Fruit fly (Drosophila melanogaster) whole organism, adult: ENCODE measurements around the gene CG15414.

ENCODE experiments used
- CG11617 ChIP-seq: fragments of 200-800 bp; sonication (Bioruptor generic); optimal IDR thresholded peaks from 2 replicates; lab custom pipeline; 2017; ENCODE audit warnings: mild to moderate bottlenecking, missing biosample characterization, missing genetic modification reagents, missing genetic modification characterization
- CG12768 ChIP-seq: fragments of 200-800 bp; sonication (Bioruptor generic); optimal IDR thresholded peaks from 2 replicates; lab custom pipeline; 2017; ENCODE audit warnings: missing biosample characterization, missing genetic modification characterization, mild to moderate bottlenecking, moderate library complexity, missing genetic modification reagents
- CG14711 ChIP-seq: fragments of 200-800 bp; sonication (Bioruptor generic); optimal IDR thresholded peaks from 2 replicates; lab custom pipeline; 2018; ENCODE audit warnings: missing biosample characterization, mild to moderate bottlenecking, missing genetic modification characterization, moderate library complexity
- CG1620 ChIP-seq: fragments of 200-800 bp; sonication (Bioruptor generic); optimal IDR thresholded peaks from 2 replicates; lab custom pipeline; 2016; ENCODE audit warnings: missing biosample characterization, missing genetic modification characterization
- CG33017 ChIP-seq: fragments of 200-800 bp; sonication (Bioruptor generic); optimal IDR thresholded peaks from 2 replicates; lab custom pipeline; 2018; ENCODE audit warnings: missing biosample characterization, mild to moderate bottlenecking, missing genetic modification characterization, moderate library complexity
- CG5204 ChIP-seq: fragments of 200-800 bp; sonication (Bioruptor generic); optimal IDR thresholded peaks from 2 replicates; lab custom pipeline; 2016; ENCODE audit warnings: missing biosample characterization, missing genetic modification characterization
- CG7045 ChIP-seq: fragments of 200-800 bp; sonication (Bioruptor generic); optimal IDR thresholded peaks from 2 replicates; lab custom pipeline; 2017; ENCODE audit warnings: missing biosample characterization, mild to moderate bottlenecking, missing genetic modification characterization
- CG7101 ChIP-seq: fragments of 200-800 bp; sonication (Bioruptor generic); optimal IDR thresholded peaks from 2 replicates; lab custom pipeline; 2018; ENCODE audit warnings: missing biosample characterization, mild to moderate bottlenecking, missing genetic modification characterization, moderate library complexity
- Clk ChIP-seq: fragments of 200-800 bp; sonication (Bioruptor generic); optimal IDR thresholded peaks from 2 replicates; lab custom pipeline; 2017; ENCODE audit warnings: missing biosample characterization, missing genetic modification characterization
- Crg-1 ChIP-seq: fragments of 200-800 bp; sonication (Bioruptor generic); optimal IDR thresholded peaks from 2 replicates; lab custom pipeline; 2016; ENCODE audit warnings: missing biosample characterization, missing genetic modification characterization
- Hr96 ChIP-seq: fragments of 200-800 bp; sonication (Bioruptor generic); optimal IDR thresholded peaks from 2 replicates; lab custom pipeline; 2016; ENCODE audit warnings: missing biosample characterization, missing genetic modification characterization
- Mnt ChIP-seq: fragments of 200-800 bp; sonication (Bioruptor generic); optimal IDR thresholded peaks from 2 replicates; lab custom pipeline; 2016; ENCODE audit warnings: missing biosample characterization, mild to moderate bottlenecking, missing genetic modification characterization
- bab1 ChIP-seq: fragments of 200-800 bp; sonication (Bioruptor generic); optimal IDR thresholded peaks from 3 replicates; lab custom pipeline; 2019; ENCODE audit warnings: missing biosample characterization, mild to moderate bottlenecking, missing genetic modification characterization, moderate library complexity
- cic ChIP-seq: fragments of 200-800 bp; sonication (Bioruptor generic); optimal IDR thresholded peaks from 2 replicates; lab custom pipeline; 2017; ENCODE audit warnings: missing biosample characterization, mild to moderate bottlenecking, missing genetic modification characterization, moderate library complexity
- cnc ChIP-seq, 2 experiments: fragments of >200 bp; optimal IDR thresholded peaks; 2 replicates each; lab custom pipeline; 2017
- kay ChIP-seq: fragments of 200-800 bp; sonication (Bioruptor generic); peaks from one replicate; lab custom pipeline; 2016; ENCODE audit warnings: missing biosample characterization, missing genetic modification characterization, borderline replicate concordance
- ovo ChIP-seq: fragments of 200-800 bp; sonication (Bioruptor generic); optimal IDR thresholded peaks from 2 replicates; lab custom pipeline; 2016; ENCODE audit warnings: missing biosample characterization, missing genetic modification characterization
- pad ChIP-seq: fragments of 200-800 bp; sonication (Bioruptor generic); optimal IDR thresholded peaks from 3 replicates; lab custom pipeline; 2017; ENCODE audit warnings: missing biosample characterization, missing genetic modification characterization, mild to moderate bottlenecking, moderate library complexity, missing genetic modification reagents
- tj ChIP-seq: fragments of 200-800 bp; sonication (Bioruptor generic); optimal IDR thresholded peaks from 3 replicates; lab custom pipeline; 2017; ENCODE audit warnings: missing biosample characterization, mild to moderate bottlenecking, missing genetic modification characterization, moderate library complexity
- toe ChIP-seq: fragments of 200-800 bp; sonication (Bioruptor generic); optimal IDR thresholded peaks from 2 replicates; lab custom pipeline; 2016; ENCODE audit warnings: missing biosample characterization, missing genetic modification characterization

CG15414 gene

DNA sequence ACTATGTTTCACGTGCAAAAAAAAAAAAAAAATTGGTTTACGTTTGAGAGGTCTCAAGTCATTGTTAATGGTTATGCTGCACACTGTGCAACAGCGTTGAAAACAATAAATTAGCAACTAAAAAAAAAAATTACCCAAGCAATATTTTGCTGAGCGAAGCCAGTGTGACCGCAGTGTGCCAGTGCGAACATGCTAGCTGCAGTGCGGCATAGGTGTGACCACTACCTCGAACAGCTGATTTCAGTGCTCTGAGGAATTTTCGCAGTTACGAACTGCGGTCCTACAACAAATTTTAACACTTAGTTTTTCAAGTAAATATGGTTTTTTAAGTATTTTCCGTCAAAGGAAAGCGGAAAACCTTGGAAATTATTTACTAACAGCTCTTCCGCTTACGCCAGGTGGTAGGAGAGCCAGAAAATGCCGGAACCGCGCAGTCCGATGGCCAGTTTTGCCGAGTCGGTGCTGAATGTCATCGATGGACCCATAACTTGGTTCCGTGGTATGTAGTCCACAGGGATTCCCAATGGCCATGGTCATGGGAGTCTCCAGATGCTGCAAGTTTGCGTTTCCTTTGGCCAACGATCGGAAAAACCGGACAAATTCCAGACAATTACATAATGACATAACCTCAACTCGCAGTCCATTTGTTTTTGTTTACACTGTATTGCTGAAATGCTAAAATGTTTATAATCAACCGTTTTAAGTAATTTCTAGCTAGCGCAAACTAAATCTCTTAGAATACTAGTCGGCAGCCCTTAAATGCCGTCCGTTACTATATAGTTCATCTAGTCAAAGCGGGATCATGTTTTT is 24.7 kb downstream of the CG15414 start, which contains the start of the genes msl-2 and ND-PDSW:
msl-2 (minus strand) TSS at position 195 of the 810 bp plus-strand sequence.
ND-PDSW (plus strand) TSS at position 240 of the 810 bp plus-strand sequence.
- peak; percentile 32 for TF ChIP-seq Mnt (GFP tag; lab: Kevin White, UChicago)
- peak; percentile 27 for TF ChIP-seq tj
- no peak for TF ChIP-seq CG12768

- no peak for TF ChIP-seq cnc (optimal IDR thresholded peaks at IDR 0.05; lab: Kevin White, UChicago)
- no peak for TF ChIP-seq tj
- no peak for TF ChIP-seq ovo (GFP tag; lab: Kevin White, UChicago)
- TF ChIP-seq CG7045 (GFP tag; lab: Kevin White, UChicago): no peak
- TF ChIP-seq pad: no peak
- TF ChIP-seq CG14711 (tag; lab: Kevin White, UChicago): no peak
- no peak for TF ChIP-seq Hr96
- no peak for TF ChIP-seq bab1
- TF ChIP-seq CG5204: no peak
- no peak for TF ChIP-seq CG1620 (GFP tag; lab: Kevin White, UChicago)
These were observed 25.4 kb downstream of the CG15414 start for dm6 chr2L:3465426-3465825.

- TF ChIP-seq CG12768 (no peak), Mnt (GFP tag; lab: Kevin White, UChicago) (peak; percentile 0)
These were observed 29.1 kb downstream of the CG15414 start, which contains the start of gene CG3246 for dm6 chr2L:3461760-3462159. Gene CG3246 (minus strand): TSS chr2L:3461952.

DNA sequence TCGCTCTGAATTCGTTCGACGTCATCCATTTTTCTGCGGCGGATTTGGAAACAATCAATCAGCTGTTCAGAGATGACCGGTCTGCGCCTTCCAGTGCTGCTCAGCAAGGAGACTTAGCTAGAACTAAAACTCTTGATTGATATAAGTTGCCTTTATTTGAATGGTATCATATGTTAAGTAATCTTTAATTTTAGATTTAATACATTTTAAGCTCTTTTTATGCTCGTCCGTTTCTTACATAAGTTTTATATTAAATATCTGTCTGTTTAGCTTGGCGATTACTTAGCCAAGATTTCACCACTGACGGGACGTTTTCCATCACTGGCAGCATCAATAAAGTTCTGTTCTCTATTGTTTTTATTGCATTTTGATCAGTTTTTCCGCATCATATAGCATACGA is 33.9 kb downstream of the CG15414 start, which contains the start of the genes Cog3 and Sec5:
Cog3 (minus strand) TSS at position 58 of the 400 bp plus-strand sequence.
Sec5 (plus strand) TSS at position 296 of the 400 bp plus-strand sequence.
- peak; percentile 85 for TF ChIP-seq Crg-1
- peak; percentile 73 for TF ChIP-seq CG14711 (tag; lab: Kevin White, UChicago)
- no peak for TF ChIP-seq CG5204
- peak; percentile 70 for TF ChIP-seq Clk (GFP tag; lab: Kevin White, UChicago)
- TF ChIP-seq CG7101 (tag; lab: Kevin White, UChicago): peak; percentile 84
- TF ChIP-seq kay: no peak
- peak; percentile 15 for TF ChIP-seq cic (GFP tag; lab: Kevin White, UChicago)
- TF ChIP-seq Hr96: no peak
- TF ChIP-seq bab1: peak; percentile 43
- TF ChIP-seq pad: peak; percentile 77
- peak; percentile 83 for TF ChIP-seq CG12768
- TF ChIP-seq toe (GFP tag; lab: Kevin White, UChicago): no peak
- peak; percentile 54 for TF ChIP-seq tj
- TF ChIP-seq CG33017: peak; percentile 74
- TF ChIP-seq Mnt (GFP tag; lab: Kevin White, UChicago): peak; percentile 77
- peak; percentile 48 for TF ChIP-seq ovo (GFP tag; lab: Kevin White, UChicago)
- TF ChIP-seq CG1620 (GFP tag; lab: Kevin White, UChicago): peak; percentile 75
- TF ChIP-seq cnc (optimal IDR thresholded peaks at IDR 0.05; lab: Kevin White, UChicago): no peak
- TF ChIP-seq CG11617 (GFP tag; lab: Kevin White, UChicago): peak; percentile 62
- peak; percentile 66 for TF ChIP-seq CG7045 (GFP tag; lab: Kevin White, UChicago)

DNA sequence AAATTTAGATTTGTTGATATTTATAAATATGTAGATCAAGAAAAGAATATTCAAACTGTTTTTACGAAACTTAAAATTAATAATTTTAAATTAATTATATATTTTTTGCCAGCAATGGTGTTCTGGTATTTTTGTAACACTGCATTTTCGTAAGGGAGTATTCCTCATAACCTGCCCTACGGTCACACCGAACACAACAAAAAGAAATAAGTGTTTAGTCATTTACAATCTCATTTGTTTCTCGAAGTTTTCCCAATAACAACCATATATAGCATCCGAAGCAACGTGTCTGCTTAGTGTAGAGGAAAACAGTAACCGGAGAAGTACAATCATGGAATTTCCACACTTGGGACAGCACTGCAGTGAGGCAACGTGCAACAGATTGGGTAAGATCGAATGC is 38.6 kb downstream of the CG15414 start, which contains the start of gene CG12795:
CG12795 (plus strand) TSS at position 181 of the 400 bp plus-strand sequence.
- TF ChIP-seq CG7045 (GFP tag; lab: Kevin White, UChicago) (no peak), CG1620 (GFP tag; lab: Kevin White, UChicago) (no peak), cic (GFP tag; lab: Kevin White, UChicago) (no peak), bab1 (peak; percentile 44), cnc (optimal IDR thresholded peaks at IDR 0.05; lab: Kevin White, UChicago) (peak in 1 of 2 experiments; percentile 91)

DNA sequence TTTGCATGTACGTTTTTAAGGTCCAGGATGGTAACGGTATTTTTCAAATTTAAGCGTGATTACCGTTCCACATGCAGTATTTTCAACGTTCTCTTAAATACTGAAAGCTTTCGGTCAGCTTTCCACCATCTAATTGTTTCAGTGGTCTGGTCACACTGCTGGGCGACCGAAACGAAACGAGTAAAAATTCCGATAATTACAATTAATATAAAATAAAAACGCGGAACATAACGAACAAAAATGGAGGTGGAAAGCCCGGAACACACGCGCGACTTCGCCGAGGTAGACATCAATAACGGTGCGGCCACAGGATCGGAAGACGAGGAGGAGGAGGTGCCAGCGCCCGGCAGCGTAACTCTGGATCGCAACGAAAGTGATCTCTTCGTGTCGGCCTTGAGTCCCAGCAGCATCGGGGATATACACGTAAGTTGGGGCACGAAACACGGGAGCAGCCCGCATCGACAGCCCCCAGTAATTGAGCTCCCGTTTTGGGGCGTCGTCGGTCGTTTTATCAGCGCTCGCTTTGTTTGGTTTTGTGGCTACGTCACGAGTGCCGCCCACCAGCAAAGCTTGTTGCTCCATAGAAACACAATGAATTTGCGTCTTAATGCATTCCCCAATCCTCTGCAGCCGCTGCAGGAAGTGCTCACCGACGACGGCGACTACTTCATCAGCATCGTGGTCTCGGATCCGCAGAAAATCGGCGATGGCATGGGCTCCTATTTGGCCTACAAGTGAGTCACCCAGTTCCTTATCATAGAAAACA is 41.1 kb downstream of the CG15414 start, which contains the start of gene Snx1:
Snx1 (plus strand) TSS at position 129 of the 766 bp plus-strand sequence.
- TF ChIP-seq CG11617 (GFP tag; lab: Kevin White, UChicago): no peak
- TF ChIP-seq bab1: peak; percentile 49
- TF ChIP-seq CG5204: no peak
- no peak for TF ChIP-seq cnc (optimal IDR thresholded peaks at IDR 0.05; lab: Kevin White, UChicago)
- TF ChIP-seq CG1620 (GFP tag; lab: Kevin White, UChicago): no peak

- TF ChIP-seq CG5204 (no peak), Mnt (GFP tag; lab: Kevin White, UChicago) (no peak), CG14711 (tag; lab: Kevin White, UChicago) (no peak), kay (peak; percentile 11), CG12768 (no peak), pad (no peak)
These were observed 45.2 kb downstream of the CG15414 start, which contains the start of gene CG2772 for dm6 chr2L:3445655-3446054. Gene CG2772 (plus strand): TSS chr2L:3445992.
